Fruit fly (Drosophila melanogaster) whole organism, embryonic: ENCODE results near the gene Nxf3.

ENCODE experiments used
- Adf1 ChIP-seq: fragments of 200-800 bp; sonication (Bioruptor generic); IDR thresholded peaks from 2 replicates; pipeline ENCODE4 v1.3.6; 2022; ENCODE audit warnings: missing biosample characterization, missing genetic modification characterization
- CG1024 ChIP-seq: fragments of 200-800 bp; sonication (Bioruptor generic); IDR thresholded peaks from 2 replicates; pipeline ENCODE4 v1.3.6; 2022; ENCODE audit warnings: missing biosample characterization, missing genetic modification characterization
- CG13296 ChIP-seq: fragments of 200-800 bp; sonication (Bioruptor generic); optimal IDR thresholded peaks from 3 replicates; lab custom pipeline; 2018; ENCODE audit warnings: missing biosample characterization, mild to moderate bottlenecking, missing genetic modification characterization
- CG14014 ChIP-seq: fragments of 200-800 bp; sonication (Bioruptor generic); IDR thresholded peaks from 2 replicates; pipeline ENCODE4 v1.3.6; 2022; ENCODE audit warnings: missing biosample characterization, missing genetic modification characterization
- CG14965 ChIP-seq: fragments of 200-800 bp; sonication (Bioruptor generic); optimal IDR thresholded peaks from 2 replicates; lab custom pipeline; 2016; ENCODE audit warnings: missing biosample characterization, missing genetic modification characterization, borderline replicate concordance
- CG15269 ChIP-seq: fragments of 200-800 bp; sonication (Bioruptor generic); optimal IDR thresholded peaks from 2 replicates; lab custom pipeline; 2018; ENCODE audit warnings: missing biosample characterization, mild to moderate bottlenecking, missing genetic modification characterization, moderate library complexity
- CG1529 ChIP-seq: fragments of 200-800 bp; sonication (Bioruptor generic); optimal IDR thresholded peaks from 3 replicates; lab custom pipeline; 2018; ENCODE audit warnings: missing biosample characterization, missing genetic modification characterization
- CG15514 ChIP-seq: fragments of 200-800 bp; sonication (Bioruptor generic); optimal IDR thresholded peaks from 3 replicates; lab custom pipeline; 2017; ENCODE audit warnings: missing biosample characterization, missing genetic modification characterization, mild to moderate bottlenecking, moderate library complexity, missing genetic modification reagents
- CG17359 ChIP-seq: fragments of 200-800 bp; sonication (Bioruptor generic); optimal IDR thresholded peaks from 3 replicates; lab custom pipeline; 2018; ENCODE audit warnings: missing biosample characterization, mild to moderate bottlenecking, missing genetic modification characterization, moderate library complexity
- CG18476 ChIP-seq: fragments of 200-800 bp; sonication (Bioruptor generic); optimal IDR thresholded peaks from 2 replicates; lab custom pipeline; 2016; ENCODE audit warnings: missing biosample characterization, mild to moderate bottlenecking, missing genetic modification characterization
- CG2199 ChIP-seq: fragments of 200-800 bp; sonication (Bioruptor generic); IDR thresholded peaks from 3 replicates; pipeline ENCODE4 v1.3.6; 2022; ENCODE audit warnings: missing biosample characterization, missing genetic modification characterization
- CG31388 ChIP-seq: fragments of 200-800 bp; sonication (Bioruptor generic); optimal IDR thresholded peaks from 2 replicates; lab custom pipeline; 2016; ENCODE audit warnings: missing biosample characterization, missing genetic modification characterization
- CG32532 ChIP-seq: fragments of 200-800 bp; sonication (Bioruptor generic); IDR thresholded peaks from 2 replicates; pipeline ENCODE4 v1.3.6; 2022; ENCODE audit warnings: missing biosample characterization, missing genetic modification characterization
- CG34376 ChIP-seq: fragments of 200-800 bp; sonication (Bioruptor generic); optimal IDR thresholded peaks from 2 replicates; lab custom pipeline; 2018; ENCODE audit warnings: missing biosample characterization, mild to moderate bottlenecking, missing genetic modification characterization
- CG3838 ChIP-seq: fragments of 200-800 bp; sonication (Bioruptor generic); optimal IDR thresholded peaks from 3 replicates; lab custom pipeline; 2016; ENCODE audit warnings: missing biosample characterization, missing genetic modification characterization
- CG3995 ChIP-seq: fragments of 200-800 bp; sonication (Bioruptor generic); optimal IDR thresholded peaks from 3 replicates; lab custom pipeline; 2016; ENCODE audit warnings: missing biosample characterization, missing genetic modification characterization
- CG5953 ChIP-seq: fragments of 200-800 bp; sonication (Bioruptor generic); IDR thresholded peaks from 2 replicates; pipeline ENCODE4 v1.3.6; 2022; ENCODE audit warnings: missing biosample characterization, missing genetic modification characterization
- CG7271 ChIP-seq: fragments of 200-800 bp; sonication (Bioruptor generic); optimal IDR thresholded peaks from 2 replicates; lab custom pipeline; 2018; ENCODE audit warnings: missing biosample characterization, mild to moderate bottlenecking, missing genetic modification characterization, moderate library complexity
- CG7745 ChIP-seq: fragments of 200-800 bp; sonication (Bioruptor generic); optimal IDR thresholded peaks from 2 replicates; lab custom pipeline; 2018; ENCODE audit warnings: missing biosample characterization, mild to moderate bottlenecking, missing genetic modification characterization, moderate library complexity
- CG9215 ChIP-seq: fragments of 200-800 bp; sonication (Bioruptor generic); IDR thresholded peaks from 2 replicates; pipeline ENCODE4 v1.3.6; 2022; ENCODE audit warnings: missing biosample characterization, missing genetic modification characterization
- E2f2 ChIP-seq: fragments of 200-800 bp; sonication (Bioruptor generic); IDR thresholded peaks from 2 replicates; pipeline ENCODE4 v1.3.6; 2022; ENCODE audit warnings: missing biosample characterization, missing genetic modification characterization
- Gug ChIP-seq: fragments of 200-800 bp; sonication (Bioruptor generic); IDR thresholded peaks from 4 replicates; pipeline ENCODE4 v1.3.6; 2022; ENCODE audit warnings: missing biosample characterization, missing genetic modification characterization
- MTF-1 ChIP-seq: fragments of 200-800 bp; sonication (Bioruptor generic); optimal IDR thresholded peaks from 2 replicates; lab custom pipeline; 2018; ENCODE audit warnings: missing biosample characterization, mild to moderate bottlenecking, missing genetic modification characterization, borderline replicate concordance
- Nf-YA ChIP-seq: fragments of 200-800 bp; sonication (Bioruptor generic); IDR thresholded peaks from 2 replicates; pipeline ENCODE4 v1.3.6; 2022; ENCODE audit warnings: missing biosample characterization, missing genetic modification characterization
- Nf-YC ChIP-seq: fragments of 200-800 bp; optimal IDR thresholded peaks from 3 replicates; lab custom pipeline; 2019; ENCODE audit warnings: missing biosample characterization, mild to moderate bottlenecking, missing genetic modification characterization, moderate library complexity
- Ptx1 ChIP-seq: fragments of 200-800 bp; sonication (Bioruptor generic); IDR thresholded peaks from 2 replicates; pipeline ENCODE4 v1.3.6; 2022; ENCODE audit warnings: missing biosample characterization, missing genetic modification characterization
- Six4 ChIP-seq: fragments of 200-800 bp; sonication (Bioruptor generic); optimal IDR thresholded peaks from 2 replicates; lab custom pipeline; 2016; ENCODE audit warnings: missing biosample characterization, missing genetic modification characterization
- Sox102F ChIP-seq: fragments of 200-800 bp; sonication (Bioruptor generic); optimal IDR thresholded peaks from 2 replicates; lab custom pipeline; 2018; ENCODE audit warnings: missing biosample characterization, mild to moderate bottlenecking, missing genetic modification characterization, moderate library complexity
- Ssrp ChIP-seq: fragments of 200-800 bp; sonication (Bioruptor generic); optimal IDR thresholded peaks from 2 replicates; lab custom pipeline; 2018; ENCODE audit warnings: missing biosample characterization, mild to moderate bottlenecking, missing genetic modification characterization, moderate library complexity
- Tbp ChIP-seq: fragments of >200 bp; optimal IDR thresholded peaks from 2 replicates; lab custom pipeline; 2018; ENCODE audit warnings: missing biosample characterization, missing genetic modification characterization
- caup ChIP-seq: fragments of 200-800 bp; sonication (Bioruptor generic); optimal IDR thresholded peaks from 3 replicates; lab custom pipeline; 2017; ENCODE audit warnings: missing biosample characterization, mild to moderate bottlenecking, missing genetic modification characterization, moderate library complexity; ENCODE audit not compliant: severe bottlenecking
- chm ChIP-seq: fragments of 200-800 bp; sonication (Bioruptor generic); IDR thresholded peaks from 2 replicates; pipeline ENCODE4 v1.3.6; 2022; ENCODE audit warnings: missing biosample characterization, missing genetic modification characterization
- chn ChIP-seq: fragments of 200-800 bp; sonication (Bioruptor generic); optimal IDR thresholded peaks from 2 replicates; lab custom pipeline; 2016; ENCODE audit warnings: missing biosample characterization, missing genetic modification characterization
- crp ChIP-seq, 2 experiments: fragments of 200-800 bp; sonication (Bioruptor generic); optimal IDR thresholded peaks; 2 replicates in 1 of 2; 3 replicates in 1 of 2; lab custom pipeline; 2017; ENCODE audit warnings: missing biosample characterization in 2 of 2, missing genetic modification characterization in 2 of 2, mild to moderate bottlenecking in 1 of 2, moderate library complexity in 1 of 2
- cwo ChIP-seq: fragments of 200-800 bp; sonication (Bioruptor generic); optimal IDR thresholded peaks from 3 replicates; lab custom pipeline; 2017; ENCODE audit warnings: missing biosample characterization, missing genetic modification characterization, mild to moderate bottlenecking, moderate library complexity, missing genetic modification reagents
- ems ChIP-seq: fragments of 200-800 bp; sonication (Bioruptor generic); optimal IDR thresholded peaks from 3 replicates; lab custom pipeline; 2016; ENCODE audit warnings: missing biosample characterization, missing genetic modification characterization
- fd3F ChIP-seq: fragments of 200-800 bp; sonication (Bioruptor generic); optimal IDR thresholded peaks from 2 replicates; lab custom pipeline; 2018; ENCODE audit warnings: missing biosample characterization, mild to moderate bottlenecking, missing genetic modification characterization, moderate library complexity
- fru ChIP-seq: fragments of >200 bp; optimal IDR thresholded peaks from 2 replicates; lab custom pipeline; 2017
- gfzf ChIP-seq: fragments of 200-800 bp; sonication (Bioruptor generic); optimal IDR thresholded peaks from 2 replicates; lab custom pipeline; 2016; ENCODE audit warnings: missing biosample characterization, mild to moderate bottlenecking, missing genetic modification characterization, moderate library complexity
- gro ChIP-seq: fragments of 200-800 bp; sonication (Bioruptor generic); optimal IDR thresholded peaks from 2 replicates; lab custom pipeline; 2016; ENCODE audit warnings: missing biosample characterization, missing genetic modification characterization
- jing ChIP-seq: fragments of 200-800 bp; sonication (Bioruptor generic); optimal IDR thresholded peaks from 2 replicates; lab custom pipeline; 2018; ENCODE audit warnings: missing biosample characterization, mild to moderate bottlenecking, missing genetic modification characterization
- kay ChIP-seq: fragments of 200-800 bp; sonication (Bioruptor generic); optimal IDR thresholded peaks from 2 replicates; lab custom pipeline; 2016; ENCODE audit warnings: missing biosample characterization, missing genetic modification characterization
- knrl ChIP-seq: fragments of 200-800 bp; sonication (Bioruptor generic); IDR thresholded peaks from 3 replicates; pipeline ENCODE4 v1.3.6; 2022; ENCODE audit warnings: missing biosample characterization, missing genetic modification characterization; ENCODE audit not compliant: partially characterized antibody
- lmd ChIP-seq: fragments of 200-800 bp; sonication (Bioruptor generic); IDR thresholded peaks from 2 replicates; pipeline ENCODE4 v1.3.6; 2022; ENCODE audit warnings: missing biosample characterization, missing genetic modification characterization
- luna ChIP-seq: fragments of 200-800 bp; sonication (Bioruptor generic); optimal IDR thresholded peaks from 2 replicates; lab custom pipeline; 2016; ENCODE audit warnings: missing biosample characterization, missing genetic modification characterization
- mirr ChIP-seq: fragments of 200-800 bp; sonication (Bioruptor generic); optimal IDR thresholded peaks from 3 replicates; lab custom pipeline; 2018; ENCODE audit warnings: missing biosample characterization, mild to moderate bottlenecking, missing genetic modification characterization
- sens-2 ChIP-seq: fragments of 200-800 bp; sonication (Bioruptor generic); IDR thresholded peaks from 2 replicates; pipeline ENCODE4 v1.3.6; 2022; ENCODE audit warnings: missing biosample characterization, missing genetic modification characterization
- tup ChIP-seq: fragments of 200-800 bp; sonication (Bioruptor generic); optimal IDR thresholded peaks from 2 replicates; lab custom pipeline; 2016; ENCODE audit warnings: missing biosample characterization, mild to moderate bottlenecking, missing genetic modification characterization, moderate library complexity
- tx ChIP-seq: fragments of 200-800 bp; sonication (Bioruptor generic); optimal IDR thresholded peaks from 2 replicates; lab custom pipeline; 2016; ENCODE audit warnings: missing biosample characterization, missing genetic modification characterization
- vfl ChIP-seq: fragments of 200-800 bp; sonication (Bioruptor generic); optimal IDR thresholded peaks from 2 replicates; lab custom pipeline; 2016; ENCODE audit warnings: missing biosample characterization, missing genetic modification characterization
- yki ChIP-seq: fragments of >200 bp; optimal IDR thresholded peaks from 3 replicates; lab custom pipeline; 2018

Nxf3 gene

DNA sequence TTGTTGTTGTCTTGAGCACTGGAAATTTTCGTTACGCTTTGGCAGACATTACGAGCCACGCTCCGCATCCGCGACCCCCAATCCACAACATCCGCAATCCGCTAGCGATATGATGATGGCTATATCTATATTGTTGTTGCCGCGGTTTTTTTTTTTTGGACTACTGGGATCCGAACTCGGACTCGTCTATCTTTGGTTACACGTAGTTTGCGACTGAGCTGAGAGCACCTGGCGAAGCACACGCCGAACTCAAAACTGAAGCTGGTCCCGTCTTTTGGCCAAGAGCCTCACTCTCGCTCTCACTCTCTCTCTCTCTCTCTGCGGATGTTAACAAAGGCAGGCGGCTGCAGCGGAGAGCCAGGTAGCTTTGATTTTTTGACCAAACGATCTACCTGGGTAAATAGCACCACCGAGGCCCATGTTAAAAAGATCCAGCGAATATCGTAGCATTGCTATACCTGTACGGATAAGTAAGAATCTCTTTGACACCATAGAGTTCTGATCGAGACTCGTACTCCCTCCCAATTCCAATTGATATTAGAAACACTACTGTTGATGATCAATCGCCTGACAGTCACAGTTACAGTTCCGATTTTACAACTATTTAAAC, 39.8 kb upstream of the Nxf3 start, which contains the start of gene Rgl (continued):
- TF ChIP-seq caup (GFP tag; lab: Kevin White, UChicago) (no peak), CG1024 (GFP tag; lab: Robert Waterston, UW) (no peak), CG3838 (GFP tag; lab: Kevin White, UChicago) (no peak), CG9215 (GFP tag; lab: Robert Waterston, UW) (no peak), Nf-YA (GFP tag; lab: Robert Waterston, UW) (no peak), gfzf (GFP tag; lab: Kevin White, UChicago) (no peak), CG5953 (GFP tag; lab: Robert Waterston, UW) (no peak), CG14014 (GFP tag; lab: Robert Waterston, UW) (no peak), Sox102F (GFP tag; lab: Kevin White, UChicago) (no peak), fd3F (no peak), tup (GFP tag; lab: Kevin White, UChicago) (no peak), CG3995 (no peak), fru (no peak), sens-2 (GFP tag; lab: Robert Waterston, UW) (no peak), CG13296 (no peak), Six4 (GFP tag; lab: Kevin White, UChicago) (no peak), CG14965 (GFP tag; lab: Kevin White, UChicago) (no peak), CG32532 (GFP tag; lab: Robert Waterston, UW) (peak; percentile 44; the same call in 1 of the 2 replicates), Ptx1 (GFP tag; lab: Robert Waterston, UW) (no peak), Ssrp (no peak), luna (GFP tag; lab: Kevin White, UChicago) (no peak), E2f2 (no peak), Gug (no peak), CG15269 (tag; lab: Kevin White, UChicago) (no peak), CG1529 (GFP tag; lab: Kevin White, UChicago) (no peak), ems (GFP tag; lab: Kevin White, UChicago) (no peak), CG7271 (tag; lab: Kevin White, UChicago) (no peak), chn (no peak), vfl (GFP tag; lab: Kevin White, UChicago) (no peak), Tbp (GFP tag; lab: Kevin White, UChicago) (no peak), CG7745 (no peak), gro (peak; percentile 56), chm (GFP tag; lab: Robert Waterston, UW) (peak; percentile 12; the same call in 1 of the 2 replicates), Nf-YC (tag; lab: Kevin White, UChicago) (no peak), MTF-1 (no peak), CG15514 (GFP tag; lab: Kevin White, UChicago) (no peak), Adf1 (GFP tag; lab: Robert Waterston, UW) (peak; percentile 28; the same call in 1 of the 2 replicates), CG17359 (no peak), CG18476 (GFP tag; lab: Kevin White, UChicago) (no peak), mirr (GFP tag; lab: Kevin White, UChicago) (no peak), CG2199 (GFP tag; lab: Robert Waterston, UW) (no peak), crp (GFP tag; optimal IDR thresholded peaks at IDR 0.05; lab: Kevin White, UChicago) (no peak), jing (GFP tag; lab: Kevin White, UChicago) (no peak), CG34376 (peak; percentile 3), kay (GFP tag; lab: Kevin White, UChicago) (no peak), CG31388 (no peak), tx (GFP tag; lab: Kevin White, UChicago) (no peak), knrl (GFP tag; lab: Robert Waterston, UW) (no peak), cwo (GFP tag; lab: Kevin White, UChicago) (no peak), yki (lab: Kevin White, UChicago) (peak; percentile 80), lmd (GFP tag; lab: Robert Waterston, UW) (no peak)
